Worm (Caenorhabditis elegans) whole organism, L3 larva: ENCODE results near the gene clc-6.

Experiments used
- R02D3.7 ChIP-seq: fragments of 150-350 bp; optimal IDR thresholded peaks from 2 replicates; lab custom pipeline; 2014; ENCODE audit warnings: missing biosample characterization, missing genetic modification characterization
- ZK546.5 ChIP-seq: sonication (generic microtip); optimal IDR thresholded peaks from 2 replicates; lab custom pipeline; 2017; ENCODE audit warnings: missing biosample characterization, missing genetic modification characterization
- aly-2 ChIP-seq: fragments of 150-350 bp; optimal IDR thresholded peaks from 2 replicates; lab custom pipeline; 2014; ENCODE audit warnings: missing biosample characterization, missing genetic modification characterization
- ceh-82 ChIP-seq: fragments of 150-350 bp; optimal IDR thresholded peaks from 2 replicates; lab custom pipeline; 2014; ENCODE audit warnings: missing biosample characterization, missing genetic modification characterization
- ceh-9 ChIP-seq: sonication (generic microtip); optimal IDR thresholded peaks from 2 replicates; lab custom pipeline; 2018; ENCODE audit warnings: missing biosample characterization, missing genetic modification characterization
- daf-12 ChIP-seq: fragments of 150-350 bp; optimal IDR thresholded peaks from 2 replicates; lab custom pipeline; 2014; ENCODE audit warnings: missing biosample characterization, missing genetic modification reagents, missing genetic modification characterization
- egl-27 ChIP-seq: sonication (generic microtip); optimal IDR thresholded peaks from 4 replicates; lab custom pipeline; 2017; ENCODE audit warnings: missing biosample characterization, missing genetic modification reagents, missing genetic modification characterization
- fkh-10 ChIP-seq: sonication (generic microtip); optimal IDR thresholded peaks from 2 replicates; lab custom pipeline; 2017; ENCODE audit warnings: missing biosample characterization, missing genetic modification reagents, missing genetic modification characterization
- fkh-2 ChIP-seq: fragments of 150-350 bp; optimal IDR thresholded peaks from 2 replicates; lab custom pipeline; 2014; ENCODE audit warnings: missing biosample characterization, missing genetic modification reagents, missing genetic modification characterization
- jun-1 ChIP-seq: fragments of 150-350 bp; optimal IDR thresholded peaks from 2 replicates; lab custom pipeline; 2014; ENCODE audit warnings: missing biosample characterization, missing genetic modification reagents, missing genetic modification characterization
- lin-15B ChIP-seq: fragments of 150-350 bp; optimal IDR thresholded peaks from 2 replicates; lab custom pipeline; 2014; ENCODE audit warnings: missing biosample characterization, missing genetic modification characterization
- mml-1 ChIP-seq: fragments of 150-350 bp; sonication (generic microtip); optimal IDR thresholded peaks from 3 replicates; lab custom pipeline; 2014; ENCODE audit warnings: missing biosample characterization, missing genetic modification characterization
- nhr-12 ChIP-seq: fragments of 150-350 bp; optimal IDR thresholded peaks from 2 replicates; lab custom pipeline; 2014; ENCODE audit warnings: missing biosample characterization, missing genetic modification characterization
- nhr-25 ChIP-seq: sonication (generic microtip); optimal IDR thresholded peaks from 2 replicates; lab custom pipeline; 2017; ENCODE audit warnings: missing biosample characterization, missing genetic modification characterization
- nhr-28 ChIP-seq: fragments of 150-350 bp; optimal IDR thresholded peaks from 2 replicates; lab custom pipeline; 2014; ENCODE audit warnings: missing biosample characterization, missing genetic modification characterization
- tbx-2 ChIP-seq: sonication (generic microtip); optimal IDR thresholded peaks from 2 replicates; lab custom pipeline; 2016; ENCODE audit warnings: mild to moderate bottlenecking, missing genetic modification characterization, missing compliant biosample characterization
- unc-62 ChIP-seq: fragments of 150-350 bp; sonication (generic microtip); optimal IDR thresholded peaks from 4 replicates; lab custom pipeline; 2014; ENCODE audit warnings: missing biosample characterization, missing genetic modification reagents, missing genetic modification characterization
- zag-1 ChIP-seq: fragments of 150-350 bp; optimal IDR thresholded peaks from 2 replicates; lab custom pipeline; 2014; ENCODE audit warnings: missing biosample characterization, missing genetic modification characterization
- ztf-11 ChIP-seq: fragments of 150-350 bp; optimal IDR thresholded peaks from 2 replicates; lab custom pipeline; 2014; ENCODE audit warnings: missing biosample characterization, missing genetic modification characterization

clc-6 gene

DNA sequence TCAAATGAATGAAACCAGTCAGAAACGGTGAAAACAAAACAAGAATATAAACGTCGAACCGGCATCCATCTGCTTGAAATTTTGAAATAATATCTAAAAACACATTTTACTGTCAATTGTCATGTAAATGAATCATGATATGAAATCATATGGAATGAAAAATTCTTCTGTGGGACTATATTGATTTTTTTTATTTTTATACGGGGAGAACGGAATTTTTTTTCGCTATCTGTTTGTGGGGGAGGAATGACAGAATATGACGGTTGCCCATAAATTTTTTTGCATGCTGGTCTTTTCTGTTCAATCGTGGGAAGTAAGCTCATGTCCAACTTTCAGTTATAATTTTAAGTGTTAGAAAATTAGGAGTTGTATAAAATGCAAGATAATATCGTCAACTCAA is 51.3 kb downstream of the clc-6 start, which contains the start of gene C06H2.7:
Gene C06H2.7 (minus strand): TSS at position 101 of the 400 bp plus-strand sequence.
- no peak for TF ChIP-seq aly-2 (tag; lab: Kevin White, UChicago)
- TF ChIP-seq lin-15B (tag; lab: Kevin White, UChicago): no peak
- TF ChIP-seq zag-1 (tag; lab: Kevin White, UChicago): no peak
- TF ChIP-seq ZK546.5 (tag; lab: Kevin White, UChicago): no peak
- no peak for TF ChIP-seq fkh-10 (GFP tag; lab: Kevin White, UChicago)
- TF ChIP-seq R02D3.7: no peak
- TF ChIP-seq ceh-9 (tag; lab: Kevin White, UChicago): no peak
- TF ChIP-seq nhr-28: no peak
- TF ChIP-seq ztf-11 (tag; lab: Kevin White, UChicago): no peak
- TF ChIP-seq nhr-25 (tag; lab: Kevin White, UChicago): no peak
- TF ChIP-seq tbx-2: no peak
- no peak for TF ChIP-seq nhr-12 (tag; lab: Kevin White, UChicago)
- no peak for TF ChIP-seq jun-1
- TF ChIP-seq egl-27 (tag; lab: Kevin White, UChicago): no peak
- no peak for TF ChIP-seq unc-62
- TF ChIP-seq daf-12 (tag; lab: Kevin White, UChicago): no peak
- no peak for TF ChIP-seq fkh-2 (tag; lab: Kevin White, UChicago)
- TF ChIP-seq mml-1 (tag; lab: Kevin White, UChicago): no peak
- no peak for TF ChIP-seq ceh-82
- TF ChIP-seq, all 47 proteins: peak for 0
